Worm (Caenorhabditis elegans): ENCODE data around the gene mec-15.
A peak's percentile ranks its signal among the peaks of the same experiment; 100 is the strongest.

Gene mec-15

ce11 chrII:10197091-10197675 lies 42.3 kb downstream of the mec-15 start, which contains the start of gene R05H5.3 (continued):
- no peak for TF ChIP-seq R02D3.7 (tag; optimal IDR thresholded peaks at IDR 0.05)
- peak; percentile 11 for TF ChIP-seq T20F7.1 (GFP tag; optimal IDR thresholded peaks at IDR 0.05)
- TF ChIP-seq fkh-10 (GFP tag; optimal IDR thresholded peaks at IDR 0.05), result peak; percentile 71
- TF ChIP-seq pqm-1 (tag; optimal IDR thresholded peaks at IDR 0.05), result no peak
- peak; percentile 94 for TF ChIP-seq unc-130 (GFP tag; optimal IDR thresholded peaks at IDR 0.05)
- no peak for TF ChIP-seq aly-2 (tag; optimal IDR thresholded peaks at IDR 0.05)
- TF ChIP-seq nhr-25 (tag; optimal IDR thresholded peaks at IDR 0.05; ENCODE audit: borderline replicate concordance, insufficient read depth), result no peak
- TF ChIP-seq hlh-11 (tag; optimal IDR thresholded peaks at IDR 0.05), result no peak

- no peak for TF ChIP-seq ama-1 (optimal IDR thresholded peaks at IDR 0.05)
- TF ChIP-seq Y48G9A.11 (GFP tag; IDR thresholded peaks at IDR 0.05), result no peak
- no peak for TF ChIP-seq egl-27 (tag; optimal IDR thresholded peaks at IDR 0.05)
- no peak for TF ChIP-seq unc-130 (GFP tag; optimal IDR thresholded peaks at IDR 0.05)
- TF ChIP-seq ceh-32 (tag; optimal IDR thresholded peaks at IDR 0.05; ENCODE audit: poor library complexity), result no peak
- TF ChIP-seq Y105C5A.15 (GFP tag; IDR thresholded peaks at IDR 0.05), result no peak
- TF ChIP-seq nhr-6 (tag; optimal IDR thresholded peaks at IDR 0.05), result no peak
- TF ChIP-seq fkh-10 (GFP tag; optimal IDR thresholded peaks at IDR 0.05), result no peak
- no peak for TF ChIP-seq rbr-2 (tag; optimal IDR thresholded peaks at IDR 0.05)
- TF ChIP-seq dmd-8 (GFP tag; IDR thresholded peaks at IDR 0.05), result no peak
- no peak for TF ChIP-seq jun-1 (tag; optimal IDR thresholded peaks at IDR 0.05)
- TF ChIP-seq nhr-77 (tag; optimal IDR thresholded peaks at IDR 0.05), result no peak
- TF ChIP-seq hlh-11 (tag; optimal IDR thresholded peaks at IDR 0.05), result no peak
- TF ChIP-seq tra-1 (GFP tag; IDR thresholded peaks at IDR 0.05), result no peak
- no peak for TF ChIP-seq zip-2 (tag; optimal IDR thresholded peaks at IDR 0.05)
- no peak for TF ChIP-seq dve-1 (tag; optimal IDR thresholded peaks at IDR 0.05; ENCODE audit: insufficient read depth)
- no peak for TF ChIP-seq unc-39 (tag; optimal IDR thresholded peaks at IDR 0.05)
- TF ChIP-seq daf-12 (tag; optimal IDR thresholded peaks at IDR 0.05), result no peak
Observed at ce11 chrII:10194605-10195004, 44.9 kb downstream of the mec-15 start, which contains the start of gene srb-6. TSS of gene srb-6 (plus strand) at chrII:10194905.

DNA sequence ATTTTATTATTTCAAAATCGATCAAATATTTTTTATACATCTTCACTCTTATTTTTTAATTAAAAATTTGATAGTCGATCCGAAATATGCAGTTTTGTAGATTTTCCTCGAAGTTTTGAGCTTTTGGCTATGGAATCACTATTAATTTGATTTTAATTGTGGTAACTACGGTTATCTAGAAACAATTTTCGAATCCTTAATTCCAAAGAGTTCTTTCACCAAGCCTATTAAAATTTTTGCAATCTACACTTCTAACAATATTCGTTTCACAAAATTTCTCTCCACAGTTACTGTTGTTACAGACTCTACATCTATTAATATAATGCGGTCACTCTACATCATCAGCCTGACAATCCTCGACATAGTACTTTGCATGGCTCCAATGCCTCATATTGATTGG lies 47.3 kb downstream of the mec-15 start, which contains the start of gene R05H5.7:
Gene R05H5.7, plus strand, starts transcription at position 301 of the 400 bp plus-strand sequence.
- TF ChIP-seq ceh-44 (GFP tag; IDR thresholded peaks at IDR 0.05) (no peak), Y105C5A.15 (GFP tag; IDR thresholded peaks at IDR 0.05) (no peak), jun-1 (tag; optimal IDR thresholded peaks at IDR 0.05) (no peak), snpc-1.2 (GFP tag; IDR thresholded peaks at IDR 0.05) (no peak), lin-1 (GFP tag; IDR thresholded peaks at IDR 0.05) (no peak), ZK337.2 (GFP tag; IDR thresholded peaks at IDR 0.05) (no peak), dpl-1 (GFP tag; optimal IDR thresholded peaks at IDR 0.05) (no peak)

DNA sequence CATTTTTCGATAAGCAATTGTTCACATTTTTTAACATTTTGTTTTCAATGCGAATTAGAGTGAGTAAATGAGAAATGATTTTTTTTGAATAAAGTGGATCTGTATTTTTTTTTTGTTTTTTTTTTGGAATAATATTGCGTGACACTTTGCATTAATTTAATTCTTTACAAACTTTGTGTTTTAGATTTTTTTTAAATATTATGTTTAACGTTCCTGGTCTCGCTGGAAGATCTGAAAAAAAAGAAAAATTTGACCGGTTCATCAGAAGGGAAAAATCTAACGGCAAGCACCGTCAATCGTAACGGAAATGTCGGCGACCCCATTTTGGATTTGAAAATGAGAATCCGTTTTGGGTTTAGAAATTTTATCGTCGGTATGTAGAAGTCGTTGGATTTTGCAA lies 50.1 kb downstream of the mec-15 start, which contains the start of gene cdc-25.4:
Gene cdc-25.4, minus strand, starts transcription at position 101 of the 400 bp plus-strand sequence.
- no peak for TF ChIP-seq unc-62 (GFP tag; optimal IDR thresholded peaks at IDR 0.05 in 1 of 2)
- no peak for TF ChIP-seq unc-62 (tag; optimal IDR thresholded peaks at IDR 0.05)
- TF ChIP-seq unc-130 (GFP tag; optimal IDR thresholded peaks at IDR 0.05), result no peak
- TF ChIP-seq mdl-1 (tag; optimal IDR thresholded peaks at IDR 0.05), result no peak
- TF ChIP-seq Y75B8A.6 (GFP tag; IDR thresholded peaks at IDR 0.05), result no peak
- TF ChIP-seq nhr-42 (GFP tag; IDR thresholded peaks at IDR 0.05), result no peak
- no peak for TF ChIP-seq F44E2.7 (GFP tag; IDR thresholded peaks at IDR 0.05)
- TF ChIP-seq lin-29 (GFP tag; IDR thresholded peaks at IDR 0.05), result no peak

Measured in whole organism, L4 larva.